Fruit fly (Drosophila melanogaster) whole organism, embryonic: ENCODE data around the gene Nse4.

Source experiments
- BEAF-32 ChIP-seq: fragments of 200-800 bp; sonication (Bioruptor generic); optimal IDR thresholded peaks from 3 replicates; lab custom pipeline; 2017; ENCODE audit warnings: missing biosample characterization, missing genetic modification characterization, mild to moderate bottlenecking, moderate library complexity, missing genetic modification reagents
- CG12659 ChIP-seq: fragments of 200-800 bp; sonication (Bioruptor generic); optimal IDR thresholded peaks from 3 replicates; lab custom pipeline; 2017; ENCODE audit warnings: mild to moderate bottlenecking, missing biosample characterization, missing genetic modification reagents, missing genetic modification characterization
- CG13287 ChIP-seq: fragments of 200-800 bp; sonication (Bioruptor generic); IDR thresholded peaks from 2 replicates; pipeline ENCODE4 v1.3.6; 2022; ENCODE audit warnings: missing biosample characterization, missing genetic modification characterization; ENCODE audit not compliant: partially characterized antibody
- CG14860 ChIP-seq: fragments of 200-800 bp; sonication (Bioruptor generic); IDR thresholded peaks from 3 replicates; pipeline ENCODE4 v1.3.6; 2022; ENCODE audit warnings: missing biosample characterization, missing genetic modification characterization; ENCODE audit not compliant: partially characterized antibody
- CG15514 ChIP-seq: fragments of 200-800 bp; sonication (Bioruptor generic); optimal IDR thresholded peaks from 3 replicates; lab custom pipeline; 2017; ENCODE audit warnings: missing biosample characterization, missing genetic modification characterization, mild to moderate bottlenecking, moderate library complexity, missing genetic modification reagents
- CG1603 ChIP-seq: fragments of 200-800 bp; sonication (Bioruptor generic); optimal IDR thresholded peaks from 2 replicates; lab custom pipeline; 2019; ENCODE audit warnings: missing biosample characterization, mild to moderate bottlenecking, missing genetic modification characterization, moderate library complexity
- CG17802 ChIP-seq: fragments of 200-800 bp; sonication (Bioruptor generic); optimal IDR thresholded peaks from 2 replicates; lab custom pipeline; 2018; ENCODE audit warnings: missing biosample characterization, mild to moderate bottlenecking, missing genetic modification characterization, moderate library complexity
- CG2712 ChIP-seq: fragments of 200-800 bp; optimal IDR thresholded peaks from 3 replicates; lab custom pipeline; 2019; ENCODE audit warnings: missing biosample characterization, mild to moderate bottlenecking, missing genetic modification characterization, moderate library complexity
- CG34224 ChIP-seq: fragments of 200-800 bp; sonication (Bioruptor generic); IDR thresholded peaks from 3 replicates; pipeline ENCODE4 v1.3.6; 2022; ENCODE audit warnings: missing biosample characterization, missing genetic modification characterization; ENCODE audit not compliant: partially characterized antibody
- CG4617 ChIP-seq: fragments of 200-800 bp; sonication (Bioruptor generic); optimal IDR thresholded peaks from 3 replicates; lab custom pipeline; 2016; ENCODE audit warnings: missing biosample characterization, missing genetic modification characterization, borderline replicate concordance
- CG7357 ChIP-seq: fragments of 200-800 bp; sonication (Bioruptor generic); IDR thresholded peaks from 3 replicates; pipeline ENCODE4 v1.3.6; 2022; ENCODE audit warnings: missing biosample characterization, missing genetic modification characterization
- CG7963 ChIP-seq: fragments of 200-800 bp; sonication (Bioruptor generic); IDR thresholded peaks from 3 replicates; pipeline ENCODE4 v1.3.6; 2022; ENCODE audit warnings: missing biosample characterization, missing genetic modification characterization; ENCODE audit not compliant: partially characterized antibody
- CG8290 ChIP-seq, 3 experiments: fragments of 200-800 bp; sonication (Bioruptor generic); optimal IDR thresholded peaks; 2 replicates each; lab custom pipeline; 2016 to 2019; ENCODE audit warnings: missing biosample characterization in 3 of 3, missing genetic modification characterization in 3 of 3, mild to moderate bottlenecking in 2 of 3, moderate library complexity in 1 of 3
- CoRest ChIP-seq: fragments of 200-800 bp; sonication (Bioruptor generic); optimal IDR thresholded peaks from 3 replicates; lab custom pipeline; 2018; ENCODE audit warnings: missing biosample characterization, mild to moderate bottlenecking, missing genetic modification characterization, moderate library complexity
- Dip2 ChIP-seq: fragments of 200-800 bp; sonication (Bioruptor generic); IDR thresholded peaks from 2 replicates; pipeline ENCODE4 v1.3.6; 2022; ENCODE audit warnings: missing biosample characterization, missing genetic modification characterization
- Dll ChIP-seq: fragments of 200-800 bp; sonication (Bioruptor generic); IDR thresholded peaks from 4 replicates; pipeline ENCODE4 v1.3.6; 2022; ENCODE audit warnings: missing biosample characterization, missing genetic modification characterization; ENCODE audit not compliant: partially characterized antibody
- Dp ChIP-seq: fragments of 200-800 bp; sonication (Bioruptor generic); optimal IDR thresholded peaks from 2 replicates; lab custom pipeline; 2018; ENCODE audit warnings: missing biosample characterization, mild to moderate bottlenecking, missing genetic modification characterization, moderate library complexity
- Dref ChIP-seq: fragments of 200-800 bp; sonication (Bioruptor generic); IDR thresholded peaks from 2 replicates; pipeline ENCODE4 v1.3.6; 2022; ENCODE audit warnings: missing biosample characterization, missing genetic modification characterization
- Ets97D ChIP-seq: fragments of 200-800 bp; sonication (Bioruptor generic); optimal IDR thresholded peaks from 3 replicates; lab custom pipeline; 2016; ENCODE audit warnings: missing biosample characterization, missing genetic modification characterization
- HLH4C ChIP-seq: fragments of 200-800 bp; sonication (Bioruptor generic); IDR thresholded peaks from 3 replicates; pipeline ENCODE4 v1.3.6; 2022; ENCODE audit warnings: missing biosample characterization, missing genetic modification characterization; ENCODE audit not compliant: partially characterized antibody
- HmgZ ChIP-seq: fragments of 200-800 bp; sonication (Bioruptor generic); optimal IDR thresholded peaks from 2 replicates; lab custom pipeline; 2018; ENCODE audit warnings: missing biosample characterization, mild to moderate bottlenecking, missing genetic modification characterization
- Hr3 ChIP-seq: fragments of 200-800 bp; sonication (Bioruptor generic); optimal IDR thresholded peaks from 3 replicates; lab custom pipeline; 2016; ENCODE audit warnings: missing biosample characterization, missing genetic modification characterization
- MBD-R2 ChIP-seq: fragments of 200-800 bp; sonication (Bioruptor generic); IDR thresholded peaks from 2 replicates; pipeline ENCODE4 v1.3.6; 2022; ENCODE audit warnings: missing biosample characterization, missing genetic modification characterization
- MESR4 ChIP-seq: fragments of 200-800 bp; sonication (Bioruptor generic); optimal IDR thresholded peaks from 2 replicates; lab custom pipeline; 2018; ENCODE audit warnings: missing biosample characterization, mild to moderate bottlenecking, missing genetic modification characterization, moderate library complexity
- Myb ChIP-seq: fragments of 200-800 bp; sonication (Bioruptor generic); optimal IDR thresholded peaks from 2 replicates; lab custom pipeline; 2016; ENCODE audit warnings: missing biosample characterization, missing genetic modification characterization
- Pdp1 ChIP-seq, 2 experiments: fragments of 200-800 bp; sonication (Bioruptor generic); optimal IDR thresholded peaks; 3 replicates each; lab custom pipeline; 2016; ENCODE audit warnings: missing biosample characterization in 2 of 2, missing genetic modification characterization in 2 of 2, mild to moderate bottlenecking in 1 of 2, moderate library complexity in 1 of 2
- Scr ChIP-seq: fragments of 200-800 bp; sonication (Bioruptor generic); IDR thresholded peaks from 2 replicates; pipeline ENCODE4 v1.3.6; 2022; ENCODE audit warnings: missing biosample characterization, missing genetic modification characterization; ENCODE audit not compliant: partially characterized antibody
- ash1 ChIP-seq: fragments of 200-800 bp; sonication (Bioruptor generic); optimal IDR thresholded peaks from 2 replicates; lab custom pipeline; 2018; ENCODE audit warnings: missing biosample characterization, mild to moderate bottlenecking, missing genetic modification characterization
- ato ChIP-seq: fragments of 200-800 bp; sonication (Bioruptor generic); IDR thresholded peaks from 2 replicates; pipeline ENCODE4 v1.3.6; 2022; ENCODE audit warnings: missing biosample characterization, missing genetic modification characterization; ENCODE audit not compliant: partially characterized antibody
- chinmo ChIP-seq: fragments of 200-800 bp; sonication (Bioruptor generic); IDR thresholded peaks from 4 replicates; pipeline ENCODE4 v1.3.6; 2022; ENCODE audit warnings: missing biosample characterization, missing genetic modification characterization; ENCODE audit not compliant: partially characterized antibody
- crp ChIP-seq, 2 experiments: fragments of 200-800 bp; sonication (Bioruptor generic); optimal IDR thresholded peaks; 2 replicates in 1 of 2; 3 replicates in 1 of 2; lab custom pipeline; 2017; ENCODE audit warnings: missing biosample characterization in 2 of 2, missing genetic modification characterization in 2 of 2, mild to moderate bottlenecking in 1 of 2, moderate library complexity in 1 of 2
- dati ChIP-seq: fragments of 200-800 bp; sonication (Bioruptor generic); IDR thresholded peaks from 2 replicates; pipeline ENCODE4 v1.3.6; 2022; ENCODE audit warnings: missing biosample characterization, missing genetic modification characterization
- exex ChIP-seq: fragments of 200-800 bp; sonication (Bioruptor generic); optimal IDR thresholded peaks from 4 replicates; lab custom pipeline; 2018; ENCODE audit warnings: missing biosample characterization, mild to moderate bottlenecking, missing genetic modification characterization, moderate library complexity
- hb ChIP-seq: fragments of 200-800 bp; sonication (Bioruptor generic); IDR thresholded peaks from 3 replicates; pipeline ENCODE4 v1.3.6; 2022; ENCODE audit warnings: missing biosample characterization, missing genetic modification characterization; ENCODE audit not compliant: partially characterized antibody
- hkb ChIP-seq, 2 experiments: fragments of 200-800 bp in 1 of 2; fragments of >200 bp in 1 of 2; sonication (Bioruptor generic) in 1 of 2; IDR thresholded peaks in 1 of 2; optimal IDR thresholded peaks in 1 of 2; 2 replicates each; pipeline versions ENCODE4 v1.3.6 to Lab custom; 2017 to 2022; ENCODE audit warnings: missing biosample characterization in 1 of 2, missing genetic modification characterization in 1 of 2
- knrl ChIP-seq: fragments of 200-800 bp; sonication (Bioruptor generic); IDR thresholded peaks from 3 replicates; pipeline ENCODE4 v1.3.6; 2022; ENCODE audit warnings: missing biosample characterization, missing genetic modification characterization; ENCODE audit not compliant: partially characterized antibody
- mld ChIP-seq: fragments of 200-800 bp; sonication (Bioruptor generic); IDR thresholded peaks from 3 replicates; pipeline ENCODE4 v1.3.6; 2022; ENCODE audit warnings: missing biosample characterization, missing genetic modification characterization; ENCODE audit not compliant: partially characterized antibody
- nerfin-2 ChIP-seq: fragments of 200-800 bp; sonication (Bioruptor generic); IDR thresholded peaks from 2 replicates; pipeline ENCODE4 v1.3.6; 2022; ENCODE audit warnings: missing biosample characterization, missing genetic modification characterization; ENCODE audit not compliant: partially characterized antibody
- pzg ChIP-seq: fragments of 200-800 bp; sonication (Bioruptor generic); optimal IDR thresholded peaks from 3 replicates; lab custom pipeline; 2018; ENCODE audit warnings: missing biosample characterization, mild to moderate bottlenecking, missing genetic modification characterization, moderate library complexity
- sens ChIP-seq: fragments of 200-800 bp; sonication (Bioruptor generic); peaks from one replicate; lab custom pipeline; 2016; ENCODE audit warnings: missing biosample characterization, missing genetic modification characterization
- shn ChIP-seq: fragments of 200-800 bp; sonication (Bioruptor generic); optimal IDR thresholded peaks from 3 replicates; lab custom pipeline; 2016; ENCODE audit warnings: missing biosample characterization, missing genetic modification characterization
- sna ChIP-seq: fragments of 200-800 bp; sonication (Bioruptor generic); IDR thresholded peaks from 2 replicates; pipeline ENCODE4 v1.3.6; 2022; ENCODE audit warnings: missing biosample characterization, missing genetic modification characterization; ENCODE audit not compliant: partially characterized antibody
- tna ChIP-seq: fragments of 200-800 bp; sonication (Bioruptor generic); IDR thresholded peaks from 2 replicates; pipeline ENCODE4 v1.3.6; 2022; ENCODE audit warnings: missing biosample characterization, missing genetic modification characterization; ENCODE audit not compliant: partially characterized antibody
- tx ChIP-seq: fragments of 200-800 bp; sonication (Bioruptor generic); optimal IDR thresholded peaks from 2 replicates; lab custom pipeline; 2016; ENCODE audit warnings: missing biosample characterization, missing genetic modification characterization
- zen ChIP-seq: fragments of 200-800 bp; sonication (Bioruptor generic); optimal IDR thresholded peaks from 3 replicates; lab custom pipeline; 2018; ENCODE audit warnings: missing biosample characterization, mild to moderate bottlenecking, missing genetic modification characterization, moderate library complexity
- zen2 ChIP-seq: fragments of 200-800 bp; sonication (Bioruptor generic); IDR thresholded peaks from 3 replicates; pipeline ENCODE4 v1.3.6; 2022; ENCODE audit warnings: missing biosample characterization, missing genetic modification characterization; ENCODE audit not compliant: partially characterized antibody

The Nse4 gene

DNA sequence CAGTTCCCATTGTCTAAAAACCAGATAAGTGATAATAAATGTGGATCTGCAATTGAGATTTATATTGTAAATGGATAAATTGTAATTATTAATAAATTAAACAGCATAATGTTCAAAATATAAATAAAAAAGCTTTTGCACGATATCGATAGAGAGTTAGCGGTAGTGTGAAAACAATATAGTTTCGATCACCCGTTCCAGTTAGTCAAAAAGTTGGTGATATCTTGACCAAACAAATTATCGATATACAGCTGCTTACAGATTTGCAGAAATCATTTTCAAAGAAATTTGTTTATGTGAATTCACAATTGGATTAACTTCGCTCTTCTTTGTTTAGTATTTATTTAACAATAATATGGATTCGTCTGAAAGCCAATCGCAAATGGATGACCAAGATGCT is at the start of gene Nse4:
Gene Nse4 (plus strand): TSS at position 267 of the 400 bp plus-strand sequence.
- TF ChIP-seq CG1603 (peak; percentile 99), CG13287 (GFP tag; lab: Robert Waterston, UW) (peak; percentile 86), crp (GFP tag; optimal IDR thresholded peaks at IDR 0.05; lab: Kevin White, UChicago) (peak in 1 of 2 experiments; percentile 70), tna (peak; percentile 93), hb (GFP tag; lab: Robert Waterston, UW) (peak; percentile 79; the same call in 2 of the 3 replicates), ato (GFP tag; lab: Robert Waterston, UW) (peak; percentile 95), zen (tag; lab: Kevin White, UChicago) (peak; percentile 15), CG7963 (GFP tag; lab: Robert Waterston, UW) (peak; percentile 90), BEAF-32 (GFP tag; lab: Kevin White, UChicago) (peak; percentile 65), CG14860 (peak; percentile 93), knrl (peak; percentile 71), chinmo (peak; percentile 85; the same call in 2 of the 4 replicates), exex (no peak), MBD-R2 (peak; percentile 69), Dref (GFP tag; lab: Robert Waterston, UW) (peak; percentile 93), CG8290 (GFP tag; optimal IDR thresholded peaks at IDR 0.05; lab: Kevin White, UChicago) (peak; percentile 38), CG8290 (tag; optimal IDR thresholded peaks at IDR 0.05; lab: Kevin White, UChicago) (no peak), zen2 (peak; percentile 77), HLH4C (GFP tag; lab: Robert Waterston, UW) (peak; percentile 94), CG12659 (GFP tag; lab: Kevin White, UChicago) (peak; percentile 65), CG34224 (GFP tag; lab: Robert Waterston, UW) (peak; percentile 93), CG2712 (peak; percentile 23), CG4617 (peak; percentile 41), sens (GFP tag; lab: Kevin White, UChicago) (peak; percentile 75), Dip2 (GFP tag; lab: Robert Waterston, UW) (no peak), shn (no peak), nerfin-2 (GFP tag; lab: Robert Waterston, UW) (peak; percentile 83), Dll (GFP tag; lab: Robert Waterston, UW) (peak; percentile 77), HmgZ (tag; lab: Kevin White, UChicago) (peak; percentile 5), pzg (GFP tag; lab: Kevin White, UChicago) (peak; percentile 61), ash1 (GFP tag; lab: Kevin White, UChicago) (no peak), Dp (peak; percentile 75), sna (GFP tag; lab: Robert Waterston, UW) (peak; percentile 83), Scr (GFP tag; lab: Robert Waterston, UW) (peak; percentile 79), Hr3 (no peak), mld (GFP tag; lab: Robert Waterston, UW) (peak; percentile 80; the same call in 2 of the 3 replicates), Ets97D (GFP tag; lab: Kevin White, UChicago) (peak; percentile 23), MESR4 (GFP tag; lab: Kevin White, UChicago) (peak; percentile 16), dati (GFP tag; lab: Robert Waterston, UW) (no peak), Myb (GFP tag; lab: Kevin White, UChicago) (peak; percentile 4), hkb (optimal IDR thresholded peaks at IDR 0.05; lab: Kevin White, UChicago) (no peak), hkb (GFP tag; IDR thresholded peaks at IDR 0.05; lab: Robert Waterston, UW) (no peak), Pdp1 (GFP tag; optimal IDR thresholded peaks at IDR 0.05; lab: Kevin White, UChicago) (no peak), CoRest (tag; lab: Kevin White, UChicago) (peak; percentile 5), CG15514 (GFP tag; lab: Kevin White, UChicago) (peak; percentile 25), CG7357 (GFP tag; lab: Robert Waterston, UW) (peak; percentile 85), CG17802 (tag; lab: Kevin White, UChicago) (peak; percentile 41), tx (GFP tag; lab: Kevin White, UChicago) (no peak)
